Worm (Caenorhabditis elegans) whole organism, L1 larva: ENCODE results near the gene K08H2.2.

Experiments
- nhr-237 ChIP-seq: fragments of 150-350 bp; optimal IDR thresholded peaks from 2 replicates; lab custom pipeline; 2014; ENCODE audit warnings: missing biosample characterization, missing genetic modification characterization
- zag-1 ChIP-seq: fragments of 150-350 bp; optimal IDR thresholded peaks from 2 replicates; lab custom pipeline; 2014; ENCODE audit warnings: missing biosample characterization, missing genetic modification characterization

ce11 chrX:13232259-13232658, 2.5 kb downstream of the K08H2.2 start, which contains the start of gene bgnt-1.5:
- TF ChIP-seq zag-1 (tag; lab: Kevin White, UChicago) (no peak), nhr-237 (no peak)
